Worm (Caenorhabditis elegans) whole organism, L1 larva: ENCODE results near the gene dpy-23.
A peak's percentile ranks its signal among the peaks of the same experiment; 100 is the strongest.

ENCODE experiments used
- C34B4.2 ChIP-seq: sonication (generic microtip); optimal IDR thresholded peaks from 2 replicates; lab custom pipeline; 2017; ENCODE audit warnings: mild to moderate bottlenecking, missing genetic modification characterization, missing compliant biosample characterization
- aha-1 ChIP-seq: fragments of 150-350 bp; optimal IDR thresholded peaks from 2 replicates; lab custom pipeline; 2014; ENCODE audit warnings: missing biosample characterization, missing genetic modification characterization
- ama-1 ChIP-seq: fragments of 150-350 bp; optimal IDR thresholded peaks from 2 replicates; lab custom pipeline; 2014
- ceh-8 ChIP-seq: fragments of 200-800 bp; sonication (Bioruptor generic); optimal IDR thresholded peaks from 2 replicates; lab custom pipeline; 2018; ENCODE audit warnings: mild to moderate bottlenecking, missing genetic modification characterization, moderate library complexity, missing compliant biosample characterization
- ceh-82 ChIP-seq, 3 experiments: fragments of 150-350 bp in 1 of 3; sonication (generic microtip) in 2 of 3; optimal IDR thresholded peaks; 2 replicates each; lab custom pipeline; 2014 to 2017; ENCODE audit warnings: missing biosample characterization in 3 of 3, missing genetic modification characterization in 3 of 3
- ceh-90 ChIP-seq: sonication (generic microtip); optimal IDR thresholded peaks from 2 replicates; lab custom pipeline; 2016; ENCODE audit warnings: missing genetic modification characterization, missing compliant biosample characterization
- dpl-1 ChIP-seq, 3 experiments: fragments of 150-350 bp in 2 of 3; sonication (generic microtip) in 1 of 3; optimal IDR thresholded peaks; 2 replicates each; lab custom pipeline; 2014 to 2017; ENCODE audit warnings: missing biosample characterization in 3 of 3, missing genetic modification characterization in 3 of 3, missing genetic modification reagents in 3 of 3
- efl-3 ChIP-seq: fragments of 200-800 bp; sonication (Bioruptor generic); optimal IDR thresholded peaks from 2 replicates; lab custom pipeline; 2018; ENCODE audit warnings: mild to moderate bottlenecking, missing genetic modification characterization, missing compliant biosample characterization
- egl-27 ChIP-seq, 2 experiments: fragments of 150-350 bp in 1 of 2; sonication (generic microtip); optimal IDR thresholded peaks; 3 replicates each; lab custom pipeline; 2017 to 2018; ENCODE audit warnings: missing biosample characterization in 2 of 2, missing genetic modification characterization in 2 of 2, missing genetic modification reagents in 2 of 2
- ets-5 ChIP-seq: fragments of 200-800 bp; sonication (Bioruptor generic); IDR thresholded peaks from 2 replicates; pipeline ENCODE4 v1.3.6; 2022; ENCODE audit warnings: missing genetic modification characterization, missing compliant biosample characterization
- fkh-4 ChIP-seq: sonication (generic microtip); optimal IDR thresholded peaks from 2 replicates; lab custom pipeline; 2016; ENCODE audit warnings: missing compliant biosample characterization, missing genetic modification characterization, borderline replicate concordance
- fkh-8 ChIP-seq: sonication (generic microtip); optimal IDR thresholded peaks from 2 replicates; lab custom pipeline; 2016; ENCODE audit warnings: mild to moderate bottlenecking, missing genetic modification characterization, missing compliant biosample characterization
- fos-1 ChIP-seq: fragments of 150-350 bp; optimal IDR thresholded peaks from 2 replicates; lab custom pipeline; 2014; ENCODE audit warnings: missing biosample characterization, missing genetic modification characterization
- hlh-17 ChIP-seq: fragments of 200-800 bp; sonication (Bioruptor generic); optimal IDR thresholded peaks from 2 replicates; lab custom pipeline; 2018; ENCODE audit warnings: missing genetic modification characterization, mild to moderate bottlenecking, missing compliant biosample characterization, moderate library complexity, borderline replicate concordance
- isw-1 ChIP-seq: fragments of 200-800 bp; sonication (Bioruptor generic); IDR thresholded peaks from 2 replicates; pipeline ENCODE4 v1.3.6; 2022; ENCODE audit warnings: missing genetic modification characterization, missing compliant biosample characterization
- jun-1 ChIP-seq: fragments of 150-350 bp; optimal IDR thresholded peaks from 2 replicates; lab custom pipeline; 2014; ENCODE audit warnings: missing biosample characterization, missing genetic modification reagents, missing genetic modification characterization
- lin-13 ChIP-seq: fragments of 150-350 bp; optimal IDR thresholded peaks from 2 replicates; lab custom pipeline; 2014; ENCODE audit warnings: missing biosample characterization, missing genetic modification reagents, missing genetic modification characterization
- lin-14 ChIP-seq: fragments of 200-800 bp; sonication (Bioruptor generic); optimal IDR thresholded peaks from 2 replicates; lab custom pipeline; 2018; ENCODE audit warnings: mild to moderate bottlenecking, missing genetic modification characterization, moderate library complexity, missing compliant biosample characterization
- lin-15B ChIP-seq: fragments of 150-350 bp; sonication (generic microtip); optimal IDR thresholded peaks from 3 replicates; lab custom pipeline; 2014; ENCODE audit warnings: missing biosample characterization, missing genetic modification characterization
- lin-35 ChIP-seq, 2 experiments: fragments of 150-350 bp; optimal IDR thresholded peaks; 2 replicates each; lab custom pipeline; 2014; ENCODE audit warnings: missing biosample characterization in 2 of 2, missing genetic modification characterization in 2 of 2, missing genetic modification reagents in 2 of 2
- lir-3 ChIP-seq: sonication (generic microtip); optimal IDR thresholded peaks from 2 replicates; lab custom pipeline; 2016; ENCODE audit warnings: mild to moderate bottlenecking, missing genetic modification characterization, moderate library complexity, missing compliant biosample characterization; ENCODE audit not compliant: poor library complexity
- lsy-2 ChIP-seq, 2 experiments: fragments of 150-350 bp; optimal IDR thresholded peaks; 2 replicates each; lab custom pipeline; 2014; ENCODE audit warnings: missing biosample characterization in 2 of 2, missing genetic modification characterization in 2 of 2
- mef-2 ChIP-seq: fragments of 150-350 bp; optimal IDR thresholded peaks from 2 replicates; lab custom pipeline; 2014; ENCODE audit warnings: missing biosample characterization, missing genetic modification characterization
- mep-1 ChIP-seq: fragments of 150-350 bp; optimal IDR thresholded peaks from 2 replicates; lab custom pipeline; 2014; ENCODE audit warnings: missing biosample characterization, missing genetic modification characterization
- nhr-12 ChIP-seq: sonication (generic microtip); optimal IDR thresholded peaks from 2 replicates; lab custom pipeline; 2017; ENCODE audit warnings: missing biosample characterization, missing genetic modification characterization
- nhr-19 ChIP-seq: fragments of 200-800 bp; sonication (Bioruptor generic); conservative IDR thresholded peaks from 2 replicates; pipeline ENCODE4 v1.3.6; 2022; ENCODE audit warnings: missing genetic modification characterization, missing compliant biosample characterization
- nhr-28 ChIP-seq: fragments of 150-350 bp; optimal IDR thresholded peaks from 2 replicates; lab custom pipeline; 2014; ENCODE audit warnings: missing biosample characterization, missing genetic modification characterization
- nhr-71 ChIP-seq: sonication (generic microtip); optimal IDR thresholded peaks from 2 replicates; lab custom pipeline; 2016; ENCODE audit warnings: mild to moderate bottlenecking, missing genetic modification characterization, moderate library complexity, missing compliant biosample characterization
- nhr-76 ChIP-seq: sonication (generic microtip); optimal IDR thresholded peaks from 2 replicates; lab custom pipeline; 2017; ENCODE audit warnings: missing biosample characterization, missing genetic modification characterization
- nhr-77 ChIP-seq: fragments of 150-350 bp; optimal IDR thresholded peaks from 2 replicates; lab custom pipeline; 2014; ENCODE audit warnings: missing biosample characterization, missing genetic modification characterization
- pag-3 ChIP-seq: sonication (generic microtip); optimal IDR thresholded peaks from 2 replicates; lab custom pipeline; 2017; ENCODE audit warnings: missing genetic modification characterization, mild to moderate bottlenecking, missing compliant biosample characterization, antibody characterized with exemption, borderline replicate concordance; ENCODE audit not compliant: insufficient read depth
- pqm-1 ChIP-seq: sonication (generic microtip); optimal IDR thresholded peaks from 3 replicates; lab custom pipeline; 2017; ENCODE audit warnings: missing biosample characterization, missing genetic modification characterization
- rnt-1 ChIP-seq: sonication (generic microtip); optimal IDR thresholded peaks from 2 replicates; lab custom pipeline; 2016; ENCODE audit warnings: mild to moderate bottlenecking, missing genetic modification characterization, moderate library complexity, missing compliant biosample characterization
- skn-1 ChIP-seq: fragments of 150-350 bp; optimal IDR thresholded peaks from 2 replicates; lab custom pipeline; 2014; ENCODE audit warnings: missing biosample characterization, missing genetic modification characterization
- snu-23 ChIP-seq: sonication (generic microtip); optimal IDR thresholded peaks from 2 replicates; lab custom pipeline; 2016; ENCODE audit warnings: missing genetic modification characterization, missing compliant biosample characterization
- sptf-1 ChIP-seq: fragments of 150-350 bp; optimal IDR thresholded peaks from 2 replicates; lab custom pipeline; 2014; ENCODE audit warnings: missing biosample characterization, missing genetic modification characterization
- tlp-1 ChIP-seq: fragments of 150-350 bp; optimal IDR thresholded peaks from 2 replicates; lab custom pipeline; 2014; ENCODE audit warnings: missing biosample characterization, missing genetic modification characterization
- unc-130 ChIP-seq: fragments of 150-350 bp; optimal IDR thresholded peaks from 2 replicates; lab custom pipeline; 2017; ENCODE audit warnings: missing biosample characterization, missing genetic modification characterization, inconsistent platforms
- unc-98 ChIP-seq: fragments of 200-800 bp; sonication (Bioruptor generic); IDR thresholded peaks from 2 replicates; pipeline ENCODE4 v1.3.6; 2022; ENCODE audit warnings: missing genetic modification characterization, missing compliant biosample characterization
- xbp-1 ChIP-seq: sonication (generic microtip); optimal IDR thresholded peaks from 2 replicates; lab custom pipeline; 2016; ENCODE audit warnings: missing genetic modification characterization, missing compliant biosample characterization
- zag-1 ChIP-seq: fragments of 150-350 bp; optimal IDR thresholded peaks from 2 replicates; lab custom pipeline; 2014; ENCODE audit warnings: missing biosample characterization, missing genetic modification characterization
- zip-4 ChIP-seq: fragments of 200-800 bp; sonication (Bioruptor generic); optimal IDR thresholded peaks from 2 replicates; lab custom pipeline; 2018; ENCODE audit warnings: mild to moderate bottlenecking, missing genetic modification characterization, moderate library complexity, missing compliant biosample characterization
- ztf-4 ChIP-seq: fragments of 150-350 bp; optimal IDR thresholded peaks from 2 replicates; lab custom pipeline; 2014; ENCODE audit warnings: missing biosample characterization, missing genetic modification characterization

dpy-23 gene

DNA sequence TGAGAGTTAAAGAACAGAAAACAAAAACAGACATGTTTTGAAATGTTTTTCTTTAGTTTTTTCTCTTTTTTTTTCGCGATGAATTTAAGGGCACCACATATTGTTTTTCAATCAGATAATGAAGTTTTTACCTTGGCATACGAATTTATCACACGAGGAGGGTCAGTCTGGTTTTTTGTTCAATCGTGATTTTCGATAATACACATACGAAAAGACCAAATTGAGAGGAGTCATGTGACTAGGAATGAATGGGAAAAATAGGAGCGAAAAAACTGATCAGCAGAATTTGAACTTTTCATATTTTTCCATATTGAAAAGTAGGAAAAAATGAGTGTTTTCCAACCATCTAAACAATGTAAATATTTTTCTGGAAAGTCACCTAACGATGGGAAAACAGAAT is 2.7 kb upstream of the dpy-23 start (continued):
- TF ChIP-seq lir-3 (tag; lab: Kevin White, UChicago) (no peak), lin-35 (GFP tag; optimal IDR thresholded peaks at IDR 0.05; lab: Kevin White, UChicago) (peak in 1 of 2 experiments; percentile 51), snu-23 (GFP tag; lab: Kevin White, UChicago) (peak; percentile 54), nhr-28 (tag; lab: Kevin White, UChicago) (no peak), ets-5 (GFP tag; lab: Robert Waterston, UW) (no peak), rnt-1 (no peak), C34B4.2 (tag; lab: Kevin White, UChicago) (no peak), fkh-8 (no peak), efl-3 (GFP tag; lab: Kevin White, UChicago) (no peak), mef-2 (tag; lab: Kevin White, UChicago) (no peak), dpl-1 (GFP tag; optimal IDR thresholded peaks at IDR 0.05; lab: Kevin White, UChicago) (no peak), sptf-1 (tag; lab: Kevin White, UChicago) (no peak), aha-1 (no peak), skn-1 (tag; lab: Kevin White, UChicago) (no peak), mep-1 (tag; lab: Kevin White, UChicago) (peak; percentile 21), unc-98 (no peak), lin-15B (tag; lab: Kevin White, UChicago) (no peak), fos-1 (tag; lab: Kevin White, UChicago) (no peak), nhr-71 (peak; percentile 51), xbp-1 (tag; lab: Kevin White, UChicago) (no peak), isw-1 (no peak), ceh-90 (tag; lab: Kevin White, UChicago) (no peak), fkh-4 (tag; lab: Kevin White, UChicago) (no peak), unc-130 (tag; lab: Kevin White, UChicago) (peak; percentile 8), pag-3 (no peak), zag-1 (no peak), ceh-82 (tag; optimal IDR thresholded peaks at IDR 0.05; lab: Kevin White, UChicago) (no peak), hlh-17 (GFP tag; lab: Kevin White, UChicago) (no peak), tlp-1 (tag; lab: Kevin White, UChicago) (no peak), nhr-77 (tag; lab: Kevin White, UChicago) (no peak), pqm-1 (tag; lab: Kevin White, UChicago) (no peak), nhr-76 (tag; lab: Kevin White, UChicago) (no peak), nhr-12 (no peak), nhr-19 (GFP tag; lab: Robert Waterston, UW) (no peak), jun-1 (no peak), ama-1 (lab: Kevin White, UChicago) (no peak), lsy-2 (tag; optimal IDR thresholded peaks at IDR 0.05; lab: Kevin White, UChicago) (no peak), lin-13 (GFP tag; lab: Kevin White, UChicago) (no peak), egl-27 (tag; optimal IDR thresholded peaks at IDR 0.05; lab: Kevin White, UChicago) (no peak), ceh-8 (GFP tag; lab: Kevin White, UChicago) (no peak), zip-4 (GFP tag; lab: Kevin White, UChicago) (no peak)
- TF ChIP-seq, all 84 proteins: peak for 12

DNA sequence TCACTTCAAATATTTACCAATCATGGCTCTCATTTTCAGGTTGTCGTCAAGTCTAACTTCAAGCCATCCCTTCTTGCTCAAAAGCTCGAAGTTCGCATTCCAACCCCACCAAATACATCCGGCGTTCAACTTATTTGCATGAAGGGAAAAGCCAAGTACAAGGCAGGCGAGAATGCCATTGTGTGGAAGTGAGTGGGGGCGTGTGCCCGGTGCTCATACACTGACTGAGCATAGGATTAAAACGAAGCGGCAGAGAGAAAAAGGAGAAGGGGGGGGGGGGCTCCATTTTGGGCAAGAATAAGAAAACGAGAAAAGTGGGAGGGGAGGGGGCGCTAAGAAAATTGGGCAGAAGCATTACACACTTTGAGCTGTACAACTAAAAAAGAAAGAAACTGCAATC is 2.5 kb downstream of the dpy-23 start:
- TF ChIP-seq ceh-82 (tag; optimal IDR thresholded peaks at IDR 0.05; lab: Kevin White, UChicago) = peak in 1 of 3 experiments; percentile 2
- no peak for TF ChIP-seq ztf-4 (tag; lab: Kevin White, UChicago)
- TF ChIP-seq lin-14 = peak; percentile 63
- TF ChIP-seq, all 84 proteins: peak for 2
